Worm (Caenorhabditis elegans): ENCODE data around the gene T01E8.1.

Gene T01E8.1

DNA sequence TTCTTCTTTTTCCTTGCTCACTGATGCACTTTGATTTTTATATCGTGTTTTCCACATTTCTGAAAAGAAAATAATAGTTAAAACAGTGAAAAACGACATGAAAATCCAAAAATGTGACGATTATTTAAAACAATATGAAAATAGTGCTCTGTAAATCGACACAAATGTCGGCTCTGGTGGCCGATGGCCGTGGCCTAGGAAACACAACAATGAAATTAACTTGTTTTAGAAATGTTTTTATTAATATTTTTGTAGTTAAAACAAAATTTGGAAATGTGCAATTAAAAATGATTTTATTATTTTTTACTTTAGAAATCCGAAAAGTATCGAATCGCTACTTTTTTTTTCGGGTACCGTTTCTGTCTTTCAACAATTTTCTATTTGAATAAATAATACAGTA is 5.8 kb upstream of the T01E8.1 start, which contains the start of gene arv-1:
Gene arv-1, minus strand, starts transcription at position 65 of the 400 bp plus-strand sequence.
- TF ChIP-seq elt-2 (tag; optimal IDR thresholded peaks at IDR 0.05): peak; percentile 15
- TF ChIP-seq nhr-43 (tag; optimal IDR thresholded peaks at IDR 0.05; ENCODE audit: poor library complexity, severe bottlenecking): peak; percentile 69
- no peak for TF ChIP-seq ztf-4 (tag; optimal IDR thresholded peaks at IDR 0.05)
- TF ChIP-seq pha-4 (tag; optimal IDR thresholded peaks at IDR 0.05): peak; percentile 65
- TF ChIP-seq ama-1 (optimal IDR thresholded peaks at IDR 0.05): peak; percentile 32
- TF ChIP-seq zag-1 (tag; optimal IDR thresholded peaks at IDR 0.05): no peak
- peak; percentile 62 for TF ChIP-seq snpc-4 (tag; optimal IDR thresholded peaks at IDR 0.05)
- peak; percentile 91 for TF ChIP-seq R02D3.7 (tag; optimal IDR thresholded peaks at IDR 0.05)
- TF ChIP-seq nhr-237 (tag; optimal IDR thresholded peaks at IDR 0.05): no peak
- peak; percentile 67 for TF ChIP-seq lin-15B (tag; optimal IDR thresholded peaks at IDR 0.05)
- peak; percentile 83 for TF ChIP-seq nhr-23 (tag; optimal IDR thresholded peaks at IDR 0.05)
- TF ChIP-seq elt-3 (tag; optimal IDR thresholded peaks at IDR 0.05): no peak
- no peak for TF ChIP-seq nhr-77 (tag; optimal IDR thresholded peaks at IDR 0.05)
- no peak for TF ChIP-seq unc-39 (tag; optimal IDR thresholded peaks at IDR 0.05)
- TF ChIP-seq lin-39 (tag; optimal IDR thresholded peaks at IDR 0.05): no peak
- no peak for TF ChIP-seq nhr-12 (tag; optimal IDR thresholded peaks at IDR 0.05)
- TF ChIP-seq elt-1 (tag; optimal IDR thresholded peaks at IDR 0.05): no peak
- no peak for TF ChIP-seq egl-5 (tag; optimal IDR thresholded peaks at IDR 0.05)
- peak; percentile 56 for TF ChIP-seq nfya-1 (tag; optimal IDR thresholded peaks at IDR 0.05; ENCODE audit: insufficient read depth)
- TF ChIP-seq ztf-11 (tag; optimal IDR thresholded peaks at IDR 0.05): no peak
- TF ChIP-seq skn-1 (tag; optimal IDR thresholded peaks at IDR 0.05): no peak
- TF ChIP-seq nhr-25 (tag; optimal IDR thresholded peaks at IDR 0.05): peak; percentile 6
- peak; percentile 55 for TF ChIP-seq pqm-1 (tag; optimal IDR thresholded peaks at IDR 0.05)

DNA sequence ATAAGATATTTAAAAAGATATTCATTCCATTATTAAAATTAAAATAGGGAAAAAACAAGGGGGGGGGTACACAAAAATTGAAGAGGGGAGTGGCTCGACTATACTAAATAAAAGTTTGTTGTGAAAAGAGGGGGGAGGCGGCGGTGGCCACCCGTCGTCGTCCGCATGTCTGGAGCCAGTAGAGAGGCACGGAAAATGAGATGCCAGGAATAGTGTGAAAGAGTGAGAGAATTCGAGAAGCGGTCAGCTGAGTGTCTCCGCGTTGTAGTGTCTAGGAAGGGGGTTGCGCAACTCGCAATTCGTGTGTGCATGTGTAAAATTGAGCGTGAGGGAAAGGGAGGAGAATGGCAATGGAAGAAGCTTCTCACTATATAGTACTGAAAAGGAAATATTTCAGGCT is 4.2 kb upstream of the T01E8.1 start:
- TF ChIP-seq nfya-1 (tag; optimal IDR thresholded peaks at IDR 0.05; ENCODE audit: insufficient read depth): peak; percentile 68
- TF ChIP-seq lin-15B (tag; optimal IDR thresholded peaks at IDR 0.05): peak; percentile 25
- TF ChIP-seq lin-39 (tag; optimal IDR thresholded peaks at IDR 0.05): no peak
- no peak for TF ChIP-seq nhr-77 (tag; optimal IDR thresholded peaks at IDR 0.05)
- TF ChIP-seq hmg-11 (tag; optimal IDR thresholded peaks at IDR 0.05): peak; percentile 18
- peak; percentile 32 for TF ChIP-seq snpc-4 (tag; optimal IDR thresholded peaks at IDR 0.05)
- TF ChIP-seq aly-2 (tag; optimal IDR thresholded peaks at IDR 0.05): no peak

DNA sequence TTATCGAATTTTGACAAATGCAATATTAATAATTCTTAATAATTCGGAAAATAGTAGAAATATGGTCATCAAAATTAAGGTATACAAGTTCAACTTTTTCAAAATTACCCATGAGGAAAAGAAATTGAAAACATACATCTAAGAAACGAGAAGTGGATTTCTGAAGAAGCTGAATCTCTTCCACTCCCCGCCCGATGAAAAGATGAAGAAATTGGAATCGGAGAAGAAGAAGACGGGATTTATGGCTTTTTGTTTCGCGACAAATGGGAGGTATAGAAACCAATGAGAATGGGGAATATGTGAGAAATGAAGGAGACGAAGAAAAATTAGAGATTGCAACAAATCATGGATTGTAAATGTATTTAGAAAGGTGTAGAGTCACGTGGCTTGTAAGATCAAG is 3.5 kb upstream of the T01E8.1 start:
- TF ChIP-seq nhr-237 (tag; optimal IDR thresholded peaks at IDR 0.05) (no peak), ztf-11 (tag; optimal IDR thresholded peaks at IDR 0.05) (no peak), mdl-1 (tag; optimal IDR thresholded peaks at IDR 0.05) (no peak), ceh-82 (tag; optimal IDR thresholded peaks at IDR 0.05) (no peak), nfya-1 (tag; optimal IDR thresholded peaks at IDR 0.05; ENCODE audit: insufficient read depth) (peak; percentile 20), egl-5 (tag; optimal IDR thresholded peaks at IDR 0.05) (peak; percentile 26), fos-1 (tag; optimal IDR thresholded peaks at IDR 0.05) (no peak), R02D3.7 (tag; optimal IDR thresholded peaks at IDR 0.05) (no peak), ceh-9 (tag; optimal IDR thresholded peaks at IDR 0.05) (no peak), egl-27 (tag; optimal IDR thresholded peaks at IDR 0.05) (no peak)

DNA sequence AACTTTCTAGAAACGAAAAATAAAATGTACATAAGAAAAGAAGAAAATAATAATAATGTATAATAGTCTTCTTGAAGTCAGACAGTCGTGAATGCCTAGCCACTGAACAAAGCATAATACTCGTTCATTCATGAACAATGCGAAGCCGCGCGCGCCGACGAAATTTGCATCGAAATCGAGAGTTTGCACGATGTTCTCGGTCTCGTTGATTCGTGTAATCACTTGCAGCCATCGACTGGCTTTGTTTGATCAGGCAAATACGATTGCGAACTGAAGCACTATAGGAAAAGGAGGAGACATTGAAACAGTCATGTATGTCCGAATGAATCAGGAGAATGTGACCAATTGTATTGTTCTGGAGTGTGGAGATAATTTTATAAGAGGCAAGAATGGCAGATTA is 2.8 kb upstream of the T01E8.1 start:
- TF ChIP-seq nhr-25 (tag; optimal IDR thresholded peaks at IDR 0.05) (peak; percentile 40), nhr-76 (tag; optimal IDR thresholded peaks at IDR 0.05) (no peak), aly-2 (tag; optimal IDR thresholded peaks at IDR 0.05) (no peak)

DNA sequence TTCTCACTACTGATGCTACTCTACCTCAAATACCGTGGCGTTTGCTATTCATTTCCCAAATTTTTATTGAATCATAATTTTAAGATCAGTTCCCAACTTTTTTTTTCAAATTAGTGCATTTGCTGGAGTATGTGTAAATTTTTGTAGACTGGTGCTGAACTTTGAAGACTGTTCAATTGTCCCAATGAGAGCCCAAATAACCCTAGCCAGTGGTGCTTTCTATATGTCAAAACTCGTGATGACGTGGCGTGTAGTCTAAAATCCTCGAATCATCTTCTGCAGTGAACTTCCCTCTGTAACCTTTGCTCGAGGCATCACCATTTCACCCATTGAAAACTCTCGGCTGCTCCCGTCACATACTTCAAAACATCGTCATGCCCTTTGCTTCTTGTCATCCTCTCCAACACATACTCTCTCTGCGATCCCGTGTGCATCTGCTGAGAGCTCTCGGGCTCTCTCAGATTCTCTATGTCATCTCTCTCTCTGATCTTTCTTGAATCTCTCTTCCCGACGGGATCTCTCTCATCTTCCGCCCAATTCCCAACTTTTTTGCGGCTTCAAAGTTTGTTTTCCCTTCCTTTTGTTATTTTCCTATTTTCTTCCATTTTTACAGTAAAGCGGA is 2.0 kb upstream of the T01E8.1 start:
- TF ChIP-seq nhr-12 (tag; optimal IDR thresholded peaks at IDR 0.05) (no peak), nhr-11 (tag; optimal IDR thresholded peaks at IDR 0.05) (peak; percentile 43), ama-1 (optimal IDR thresholded peaks at IDR 0.05) (no peak), ceh-9 (tag; optimal IDR thresholded peaks at IDR 0.05) (no peak), hmg-11 (tag; optimal IDR thresholded peaks at IDR 0.05) (no peak), tbx-2 (tag; optimal IDR thresholded peaks at IDR 0.05) (no peak), pha-4 (tag; optimal IDR thresholded peaks at IDR 0.05) (peak; percentile 35), nhr-23 (tag; optimal IDR thresholded peaks at IDR 0.05) (no peak), ZK546.5 (tag; optimal IDR thresholded peaks at IDR 0.05) (no peak), nhr-77 (tag; optimal IDR thresholded peaks at IDR 0.05) (no peak), lin-15B (tag; optimal IDR thresholded peaks at IDR 0.05) (no peak)

All from whole organism, L3 larva.